Fruit fly (Drosophila melanogaster): ENCODE results near the gene Sec8.

Gene Sec8

DNA sequence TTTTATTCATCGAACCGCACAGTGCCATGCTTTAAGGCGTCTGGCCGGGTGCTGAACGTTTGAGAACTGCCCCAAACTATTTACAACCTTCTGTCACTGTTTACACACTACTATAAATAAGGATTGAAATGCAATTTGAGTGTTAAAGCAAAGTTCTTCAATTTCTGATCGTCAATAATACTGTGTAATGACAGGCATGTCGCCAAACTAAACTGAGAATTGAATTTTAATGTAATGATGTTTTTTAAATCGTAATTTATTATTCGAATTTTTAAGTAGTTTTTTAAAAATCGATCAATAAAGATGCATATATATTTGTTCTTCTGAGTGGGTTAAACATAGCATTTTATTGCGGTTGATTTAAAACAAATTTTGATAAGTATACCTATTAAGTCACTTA, 22.2 kb upstream of the Sec8 start, which contains the start of gene CG2082:
TSS of gene CG2082 (minus strand) at position 101 of the 400 bp plus-strand sequence.
- TF ChIP-seq Gug (GFP tag; IDR thresholded peaks at IDR 0.05) (no peak), CG8119 (GFP tag; IDR thresholded peaks at IDR 0.05) (no peak), Sox14 (GFP tag; optimal IDR thresholded peaks at IDR 0.05) (no peak), svp (GFP tag) (no peak), CG7368 (GFP tag; optimal IDR thresholded peaks at IDR 0.05) (no peak), achi (GFP tag; optimal IDR thresholded peaks at IDR 0.05) (no peak), CG11762 (GFP tag; optimal IDR thresholded peaks at IDR 0.05; ENCODE audit: insufficient read depth) (no peak), CG3032 (tag; optimal IDR thresholded peaks at IDR 0.05) (no peak)

dm6 chr3R:5778731-5779593, 20.2 kb upstream of the Sec8 start, which contains the start of gene jagn:
TSS of gene jagn (plus strand) at chr3R:5779315.
- TF ChIP-seq achi (GFP tag; optimal IDR thresholded peaks at IDR 0.05) (peak; percentile 49), CG11294 (GFP tag; IDR thresholded peaks at IDR 0.05) (no peak), Ets21C (GFP tag; optimal IDR thresholded peaks at IDR 0.05) (peak; percentile 49), Met (GFP tag; optimal IDR thresholded peaks at IDR 0.05) (peak; percentile 63), ss (GFP tag; optimal IDR thresholded peaks at IDR 0.05) (no peak), CG9139 (GFP tag; optimal IDR thresholded peaks at IDR 0.05) (no peak), lz (GFP tag; optimal IDR thresholded peaks at IDR 0.05) (peak; percentile 58), dac (GFP tag; optimal IDR thresholded peaks at IDR 0.05) (no peak), Sox15 (GFP tag; optimal IDR thresholded peaks at IDR 0.05) (no peak), Eip75B (GFP tag; optimal IDR thresholded peaks at IDR 0.05) (peak; percentile 40), Ets96B (tag; optimal IDR thresholded peaks at IDR 0.05) (no peak), CG3032 (tag; optimal IDR thresholded peaks at IDR 0.05) (peak; percentile 20), fd85E (GFP tag; optimal IDR thresholded peaks at IDR 0.05) (no peak), spab (GFP tag; optimal IDR thresholded peaks at IDR 0.05) (no peak), net (GFP tag; optimal IDR thresholded peaks at IDR 0.05) (no peak), Eip78C (GFP tag) (peak; percentile 81), topi (GFP tag; optimal IDR thresholded peaks at IDR 0.05) (peak; percentile 45), Sox14 (GFP tag; optimal IDR thresholded peaks at IDR 0.05) (peak; percentile 35), Hr39 (GFP tag; optimal IDR thresholded peaks at IDR 0.05) (peak; percentile 59), acj6 (GFP tag; optimal IDR thresholded peaks at IDR 0.05) (peak; percentile 15), vri (GFP tag; optimal IDR thresholded peaks at IDR 0.05) (no peak), Hr4 (GFP tag; optimal IDR thresholded peaks at IDR 0.05) (peak; percentile 30), CG34406 (GFP tag; optimal IDR thresholded peaks at IDR 0.05) (peak; percentile 27), CG8319 (GFP tag; optimal IDR thresholded peaks at IDR 0.05) (no peak), CG6808 (GFP tag; optimal IDR thresholded peaks at IDR 0.05) (no peak), CG11902 (GFP tag; optimal IDR thresholded peaks at IDR 0.05) (no peak), OdsH (GFP tag; optimal IDR thresholded peaks at IDR 0.05) (peak; percentile 43), CG10669 (GFP tag; optimal IDR thresholded peaks at IDR 0.05) (no peak), Hr38 (GFP tag; optimal IDR thresholded peaks at IDR 0.05) (no peak), CG8632 (GFP tag; optimal IDR thresholded peaks at IDR 0.05) (no peak), CG15336 (GFP tag; IDR thresholded peaks at IDR 0.05) (0 out of 2 replicates have a peak, but pooled peaks have one; percentile 18), Sox102F (GFP tag; optimal IDR thresholded peaks at IDR 0.05) (peak; percentile 47), Eip93F (GFP tag; optimal IDR thresholded peaks at IDR 0.05) (no peak), CG7368 (GFP tag; optimal IDR thresholded peaks at IDR 0.05) (no peak), CG6854 (GFP tag; optimal IDR thresholded peaks at IDR 0.05) (no peak), pdm3 (GFP tag; optimal IDR thresholded peaks at IDR 0.05) (peak; percentile 26), CG1621 (tag; optimal IDR thresholded peaks at IDR 0.05) (no peak), Smox (GFP tag; optimal IDR thresholded peaks at IDR 0.05) (peak; percentile 53), eg (GFP tag; IDR thresholded peaks at IDR 0.05) (0 out of 3 replicates have a peak, but pooled peaks have one; percentile 24), salr (GFP tag; optimal IDR thresholded peaks at IDR 0.05) (no peak), CG32006 (GFP tag; optimal IDR thresholded peaks at IDR 0.05) (no peak), Blimp-1 (GFP tag; optimal IDR thresholded peaks at IDR 0.05) (peak; percentile 18), CG6163 (GFP tag; IDR thresholded peaks at IDR 0.05) (peak; percentile 54; the same call in 2 of the 3 replicates), fkh (GFP tag; optimal IDR thresholded peaks at IDR 0.05) (no peak), Gug (GFP tag; IDR thresholded peaks at IDR 0.05) (no peak), svp (GFP tag) (no peak)
